Worm (Caenorhabditis elegans) whole organism, young adult: ENCODE data around the gene asp-3.

ENCODE experiments used
- B0261.1 ChIP-seq: sonication (generic microtip); optimal IDR thresholded peaks from 2 replicates; lab custom pipeline; 2016; ENCODE audit warnings: mild to moderate bottlenecking, missing genetic modification characterization, moderate library complexity, missing compliant biosample characterization
- C06A6.2 ChIP-seq: fragments of 200-800 bp; sonication (Bioruptor generic); conservative IDR thresholded peaks from 2 replicates; pipeline ENCODE4 v1.3.6; 2022; ENCODE audit warnings: missing genetic modification characterization, missing compliant biosample characterization
- D2030.7 ChIP-seq: fragments of 200-800 bp; sonication (Bioruptor generic); IDR thresholded peaks from 2 replicates; pipeline ENCODE4 v1.3.6; 2022; ENCODE audit warnings: missing genetic modification reagents, missing genetic modification characterization, missing compliant biosample characterization
- F39B2.1 ChIP-seq: fragments of 200-800 bp; sonication (Bioruptor generic); IDR thresholded peaks from 2 replicates; pipeline ENCODE4 v1.3.6; 2022; ENCODE audit warnings: missing genetic modification reagents, missing genetic modification characterization, missing compliant biosample characterization
- F49E8.2 ChIP-seq: sonication (generic microtip); optimal IDR thresholded peaks from 3 replicates; lab custom pipeline; 2017; ENCODE audit warnings: missing genetic modification characterization, mild to moderate bottlenecking, missing compliant biosample characterization, antibody characterized with exemption, moderate library complexity; ENCODE audit not compliant: insufficient read depth
- F55B11.4 ChIP-seq: sonication (generic microtip); optimal IDR thresholded peaks from 2 replicates; lab custom pipeline; 2016; ENCODE audit warnings: missing compliant biosample characterization, missing genetic modification characterization, borderline replicate concordance; ENCODE audit not compliant: insufficient read depth
- K11D2.4 ChIP-seq: fragments of 200-800 bp; sonication (Bioruptor generic); IDR thresholded peaks from 2 replicates; pipeline ENCODE4 v1.3.6; 2022; ENCODE audit warnings: missing genetic modification reagents, missing genetic modification characterization, missing compliant biosample characterization
- Y53G8AR.9 ChIP-seq: fragments of 200-800 bp; sonication (Bioruptor generic); conservative IDR thresholded peaks from 2 replicates; pipeline ENCODE4 v1.3.6; 2022; ENCODE audit warnings: missing genetic modification reagents, missing genetic modification characterization, missing compliant biosample characterization
- ZK185.1 ChIP-seq: sonication (generic microtip); optimal IDR thresholded peaks from 2 replicates; lab custom pipeline; 2016; ENCODE audit warnings: mild to moderate bottlenecking, missing genetic modification characterization, missing compliant biosample characterization; ENCODE audit not compliant: poor library complexity, severe bottlenecking
- akir-1 ChIP-seq: fragments of 200-800 bp; sonication (Bioruptor generic); optimal IDR thresholded peaks from 2 replicates; lab custom pipeline; 2018; ENCODE audit warnings: mild to moderate bottlenecking, missing genetic modification characterization, moderate library complexity, missing compliant biosample characterization
- ama-1 ChIP-seq, 3 experiments: fragments of 150-350 bp in 1 of 3; sonication (generic microtip) in 2 of 3; optimal IDR thresholded peaks; 2 replicates each; lab custom pipeline; 2014 to 2018; ENCODE audit warnings: missing biosample characterization in 2 of 3, missing genetic modification characterization in 2 of 3, missing genetic modification reagents in 2 of 3
- atf-7 ChIP-seq: sonication (generic microtip); optimal IDR thresholded peaks from 2 replicates; lab custom pipeline; 2017; ENCODE audit warnings: mild to moderate bottlenecking, missing genetic modification characterization, missing compliant biosample characterization
- bed-1 ChIP-seq: fragments of 200-800 bp; sonication (Bioruptor generic); IDR thresholded peaks from 2 replicates; pipeline ENCODE4 v1.3.6; 2022; ENCODE audit warnings: missing genetic modification reagents, missing genetic modification characterization, missing compliant biosample characterization
- ccch-3 ChIP-seq: fragments of 200-800 bp; sonication (Bioruptor generic); optimal IDR thresholded peaks from 2 replicates; lab custom pipeline; 2018; ENCODE audit warnings: mild to moderate bottlenecking, missing genetic modification characterization, missing compliant biosample characterization
- ceh-27 ChIP-seq: fragments of 200-800 bp; sonication (Bioruptor generic); optimal IDR thresholded peaks from 2 replicates; lab custom pipeline; 2018; ENCODE audit warnings: mild to moderate bottlenecking, missing genetic modification characterization, moderate library complexity, missing compliant biosample characterization
- ceh-40 ChIP-seq: fragments of 200-800 bp; sonication (Bioruptor generic); IDR thresholded peaks from 2 replicates; pipeline ENCODE4 v1.3.6; 2022; ENCODE audit warnings: missing genetic modification characterization, missing compliant biosample characterization
- ceh-79 ChIP-seq: sonication (generic microtip); optimal IDR thresholded peaks from 2 replicates; lab custom pipeline; 2017; ENCODE audit warnings: mild to moderate bottlenecking, missing genetic modification characterization, missing compliant biosample characterization
- ceh-91 ChIP-seq: fragments of 200-800 bp; sonication (Bioruptor generic); IDR thresholded peaks from 2 replicates; pipeline ENCODE4 v1.3.6; 2022; ENCODE audit warnings: missing genetic modification reagents, missing genetic modification characterization, missing compliant biosample characterization
- chd-7 ChIP-seq: sonication (generic microtip); optimal IDR thresholded peaks from 2 replicates; lab custom pipeline; 2016; ENCODE audit warnings: mild to moderate bottlenecking, missing genetic modification characterization, moderate library complexity, missing compliant biosample characterization
- egrh-3 ChIP-seq: fragments of 200-800 bp; sonication (Bioruptor generic); IDR thresholded peaks from 2 replicates; pipeline ENCODE4 v1.3.6; 2022; ENCODE audit warnings: missing genetic modification reagents, missing genetic modification characterization, missing compliant biosample characterization
- ekl-4 ChIP-seq: fragments of 200-800 bp; sonication (Bioruptor generic); IDR thresholded peaks from 2 replicates; pipeline ENCODE4 v1.3.6; 2022; ENCODE audit warnings: missing genetic modification reagents, missing genetic modification characterization, missing compliant biosample characterization
- gei-17 ChIP-seq: fragments of 200-800 bp; sonication (Bioruptor generic); optimal IDR thresholded peaks from 2 replicates; lab custom pipeline; 2018; ENCODE audit warnings: mild to moderate bottlenecking, missing genetic modification characterization, missing compliant biosample characterization
- hlh-26 ChIP-seq: fragments of 200-800 bp; sonication (Bioruptor generic); conservative IDR thresholded peaks from 2 replicates; pipeline ENCODE4 v1.3.6; 2022; ENCODE audit warnings: missing genetic modification reagents, missing genetic modification characterization, missing compliant biosample characterization
- hmg-20 ChIP-seq: fragments of 200-800 bp; sonication (Bioruptor generic); IDR thresholded peaks from 2 replicates; pipeline ENCODE4 v1.3.6; 2022; ENCODE audit warnings: missing genetic modification reagents, missing genetic modification characterization, missing compliant biosample characterization
- hsf-1 ChIP-seq: fragments of 200-800 bp; sonication (Bioruptor generic); IDR thresholded peaks from 2 replicates; pipeline ENCODE4 v1.3.6; 2022; ENCODE audit warnings: missing genetic modification reagents, missing genetic modification characterization, missing compliant biosample characterization
- let-526 ChIP-seq: fragments of 200-800 bp; sonication (Bioruptor generic); IDR thresholded peaks from 2 replicates; pipeline ENCODE4 v1.3.6; 2022; ENCODE audit warnings: missing genetic modification reagents, missing genetic modification characterization, missing compliant biosample characterization
- let-607 ChIP-seq, 2 experiments: fragments of 200-800 bp in 1 of 2; sonication (Bioruptor generic) in 1 of 2; sonication (generic microtip) in 1 of 2; optimal IDR thresholded peaks; 2 replicates each; lab custom pipeline; 2016 to 2018; ENCODE audit warnings: mild to moderate bottlenecking in 2 of 2, missing compliant biosample characterization in 2 of 2, missing genetic modification characterization in 2 of 2, moderate library complexity in 2 of 2, missing genotype in 1 of 2
- lin-26 ChIP-seq: fragments of 200-800 bp; sonication (Bioruptor generic); IDR thresholded peaks from 2 replicates; pipeline ENCODE4 v1.3.6; 2022; ENCODE audit warnings: missing genetic modification reagents, missing genetic modification characterization, missing compliant biosample characterization
- lin-35 ChIP-seq, 3 experiments: fragments of 150-350 bp in 2 of 3; sonication (generic microtip) in 1 of 3; optimal IDR thresholded peaks; 2 replicates each; lab custom pipeline; 2014 to 2018; ENCODE audit warnings: missing biosample characterization in 3 of 3, missing genetic modification characterization in 3 of 3, missing genetic modification reagents in 3 of 3
- madf-10 ChIP-seq: sonication (generic microtip); optimal IDR thresholded peaks from 2 replicates; lab custom pipeline; 2016; ENCODE audit warnings: mild to moderate bottlenecking, missing genetic modification characterization, missing compliant biosample characterization
- madf-8 ChIP-seq: fragments of 200-800 bp; sonication (Bioruptor generic); conservative IDR thresholded peaks from 2 replicates; pipeline ENCODE4 v1.3.6; 2022; ENCODE audit warnings: missing genetic modification reagents, missing genetic modification characterization, missing compliant biosample characterization
- mxl-1 ChIP-seq: sonication (generic microtip); optimal IDR thresholded peaks from 2 replicates; lab custom pipeline; 2016; ENCODE audit warnings: missing genetic modification characterization, missing compliant biosample characterization
- nfya-1 ChIP-seq: sonication (generic microtip); optimal IDR thresholded peaks from 2 replicates; lab custom pipeline; 2017; ENCODE audit warnings: antibody characterized with exemption, missing compliant biosample characterization, missing genetic modification characterization, borderline replicate concordance; ENCODE audit not compliant: insufficient read depth
- nfya-2 ChIP-seq: fragments of 200-800 bp; sonication (Bioruptor generic); IDR thresholded peaks from 2 replicates; pipeline ENCODE4 v1.3.6; 2022; ENCODE audit warnings: missing genetic modification reagents, missing genetic modification characterization, missing compliant biosample characterization
- nhr-179 ChIP-seq: sonication (generic microtip); optimal IDR thresholded peaks from 2 replicates; lab custom pipeline; 2016; ENCODE audit warnings: mild to moderate bottlenecking, missing genetic modification characterization, missing compliant biosample characterization
- nhr-80 ChIP-seq: sonication (generic microtip); optimal IDR thresholded peaks from 2 replicates; lab custom pipeline; 2016; ENCODE audit warnings: missing genetic modification characterization, missing compliant biosample characterization
- pha-4 ChIP-seq: fragments of 150-350 bp; sonication (generic microtip); optimal IDR thresholded peaks from 2 replicates; lab custom pipeline; 2014; ENCODE audit warnings: missing biosample characterization, missing genetic modification reagents, missing genetic modification characterization
- snpc-3.4 ChIP-seq: sonication (generic microtip); optimal IDR thresholded peaks from 2 replicates; lab custom pipeline; 2017; ENCODE audit warnings: missing genetic modification characterization, mild to moderate bottlenecking, missing compliant biosample characterization, antibody characterized with exemption, moderate library complexity, missing genotype, missing genetic modification reagents
- tbx-9 ChIP-seq: sonication (generic microtip); optimal IDR thresholded peaks from 2 replicates; lab custom pipeline; 2016; ENCODE audit warnings: borderline replicate concordance, missing genetic modification characterization, inconsistent platforms, missing compliant biosample characterization
- unc-130 ChIP-seq: sonication (generic microtip); optimal IDR thresholded peaks from 2 replicates; lab custom pipeline; 2016; ENCODE audit warnings: missing genetic modification reagents, missing genetic modification characterization, missing compliant biosample characterization
- unc-62 ChIP-seq: fragments of 150-350 bp; optimal IDR thresholded peaks from 2 replicates; lab custom pipeline; 2014; ENCODE audit warnings: missing biosample characterization, missing genetic modification reagents, missing genetic modification characterization
- ztf-18 ChIP-seq: sonication (generic microtip); optimal IDR thresholded peaks from 2 replicates; lab custom pipeline; 2016; ENCODE audit warnings: missing genotype, mild to moderate bottlenecking, missing genetic modification characterization, missing compliant biosample characterization
- ztf-28 ChIP-seq: fragments of 200-800 bp; sonication (Bioruptor generic); IDR thresholded peaks from 2 replicates; pipeline ENCODE4 v1.3.6; 2022; ENCODE audit warnings: missing genetic modification reagents, missing genetic modification characterization, missing compliant biosample characterization

The asp-3 gene

ce11 chrX:6790986-6791385 lies at the start of gene asp-3:
Gene asp-3 (plus strand): TSS chrX:6791064.
- TF ChIP-seq ceh-91 (GFP tag; lab: Robert Waterston, UW) (no peak), egrh-3 (GFP tag; lab: Robert Waterston, UW) (no peak), F39B2.1 (GFP tag; lab: Robert Waterston, UW) (no peak), F49E8.2 (tag; lab: Kevin White, UChicago) (no peak), chd-7 (tag; lab: Kevin White, UChicago) (no peak), B0261.1 (tag; lab: Kevin White, UChicago) (no peak), C06A6.2 (GFP tag; lab: Robert Waterston, UW) (no peak), ccch-3 (GFP tag; lab: Kevin White, UChicago) (no peak), unc-130 (GFP tag; lab: Kevin White, UChicago) (no peak), hsf-1 (no peak), nhr-179 (tag; lab: Kevin White, UChicago) (no peak), mxl-1 (tag; lab: Kevin White, UChicago) (no peak), F55B11.4 (tag; lab: Kevin White, UChicago) (no peak), D2030.7 (GFP tag; lab: Robert Waterston, UW) (no peak)

- peak; percentile 93 for TF ChIP-seq unc-62
- TF ChIP-seq C06A6.2 (GFP tag; lab: Robert Waterston, UW): peak; percentile 67
- TF ChIP-seq Y53G8AR.9: 0 out of 2 replicates have a peak, but pooled peaks have one; percentile 27
- TF ChIP-seq let-526 (GFP tag; lab: Robert Waterston, UW): 0 out of 2 replicates have a peak, but pooled peaks have one; percentile 4
- TF ChIP-seq bed-1: no peak
- peak; percentile 45; the same call in 1 of the 2 replicates for TF ChIP-seq lin-26 (GFP tag; lab: Robert Waterston, UW)
- TF ChIP-seq nfya-1 (tag; lab: Kevin White, UChicago): no peak
- peak; percentile 28 for TF ChIP-seq ZK185.1 (tag; lab: Kevin White, UChicago)
- peak; percentile 22 for TF ChIP-seq atf-7 (tag; lab: Kevin White, UChicago)
- peak; percentile 16; the same call in 1 of the 2 replicates for TF ChIP-seq ekl-4
- peak in 1 of 2 experiments; percentile 47 for TF ChIP-seq let-607 (tag; optimal IDR thresholded peaks at IDR 0.05; lab: Kevin White, UChicago)
- peak; percentile 26 for TF ChIP-seq ceh-27 (GFP tag; lab: Kevin White, UChicago)
- TF ChIP-seq K11D2.4: peak; percentile 49; the same call in 1 of the 2 replicates
- no peak for TF ChIP-seq hmg-20 (GFP tag; lab: Robert Waterston, UW)
- TF ChIP-seq ceh-79 (tag; lab: Kevin White, UChicago): no peak
- no peak for TF ChIP-seq lin-35 (GFP tag; optimal IDR thresholded peaks at IDR 0.05; lab: Kevin White, UChicago)
- TF ChIP-seq nhr-80 (tag; lab: Kevin White, UChicago): no peak
- no peak for TF ChIP-seq snpc-3.4 (tag; lab: Kevin White, UChicago)
- TF ChIP-seq hlh-26: no peak
Observed at ce11 chrX:6741532-6741931, 49.3 kb upstream of the asp-3 start.

- TF ChIP-seq nfya-2 (GFP tag; lab: Robert Waterston, UW) (no peak), pha-4 (tag; lab: Kevin White, UChicago) (peak; percentile 75), lin-26 (GFP tag; lab: Robert Waterston, UW) (peak; percentile 33; the same call in 1 of the 2 replicates), F49E8.2 (tag; lab: Kevin White, UChicago) (no peak), ama-1 (optimal IDR thresholded peaks at IDR 0.05; lab: Kevin White, UChicago) (no peak), ama-1 (GFP tag; optimal IDR thresholded peaks at IDR 0.05; lab: Kevin White, UChicago) (no peak), gei-17 (GFP tag; lab: Kevin White, UChicago) (peak; percentile 65), nhr-80 (tag; lab: Kevin White, UChicago) (peak; percentile 37), ztf-28 (GFP tag; lab: Robert Waterston, UW) (no peak), ztf-18 (no peak), akir-1 (GFP tag; lab: Kevin White, UChicago) (no peak), hlh-26 (no peak), ccch-3 (GFP tag; lab: Kevin White, UChicago) (no peak), ceh-91 (GFP tag; lab: Robert Waterston, UW) (no peak), madf-8 (GFP tag; lab: Robert Waterston, UW) (no peak), madf-10 (no peak), tbx-9 (tag; lab: Kevin White, UChicago) (no peak), ceh-40 (GFP tag; lab: Robert Waterston, UW) (0 out of 2 replicates have a peak, but pooled peaks have one; percentile 52), nfya-1 (tag; lab: Kevin White, UChicago) (no peak)
Observed at ce11 chrX:6742011-6742683, 48.7 kb upstream of the asp-3 start, which contains the start of gene mdl-1. Gene mdl-1 (plus strand): TSS chrX:6742351.
